Fruit fly (Drosophila melanogaster): Measurements from ENCODE around the gene RpL32.

Gene RpL32

DNA sequence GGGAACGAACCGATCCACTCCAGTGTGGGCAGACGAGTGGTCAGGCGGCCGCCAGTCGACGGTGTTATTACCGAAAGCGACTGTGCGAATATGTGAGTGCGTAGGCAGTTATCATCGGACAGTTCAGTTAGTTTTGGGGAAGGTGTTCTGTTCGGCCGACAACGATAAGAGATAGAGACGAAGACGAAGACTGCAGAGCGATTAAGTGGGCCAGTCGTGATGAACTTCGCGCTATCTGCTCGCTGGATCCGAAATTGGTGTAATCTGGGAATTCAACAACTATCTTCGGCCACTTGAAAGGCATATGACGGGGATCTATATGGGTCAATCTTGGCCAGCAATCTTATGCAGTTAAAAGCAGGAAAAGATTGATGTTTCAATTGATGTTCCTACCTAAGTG is 36.8 kb downstream of the RpL32 start, which contains the start of gene CG7912:
Gene CG7912, minus strand, starts transcription at position 17 of the 400 bp plus-strand sequence.
- no peak for TF ChIP-seq CG6854 (GFP tag; optimal IDR thresholded peaks at IDR 0.05)
- TF ChIP-seq dsx (GFP tag; optimal IDR thresholded peaks at IDR 0.05; ENCODE audit: poor library complexity, severe bottlenecking) = no peak
- TF ChIP-seq Hr4 (GFP tag; optimal IDR thresholded peaks at IDR 0.05) = no peak
- TF ChIP-seq spab (GFP tag; optimal IDR thresholded peaks at IDR 0.05) = no peak
- TF ChIP-seq fd85E (GFP tag; optimal IDR thresholded peaks at IDR 0.05) = no peak

DNA sequence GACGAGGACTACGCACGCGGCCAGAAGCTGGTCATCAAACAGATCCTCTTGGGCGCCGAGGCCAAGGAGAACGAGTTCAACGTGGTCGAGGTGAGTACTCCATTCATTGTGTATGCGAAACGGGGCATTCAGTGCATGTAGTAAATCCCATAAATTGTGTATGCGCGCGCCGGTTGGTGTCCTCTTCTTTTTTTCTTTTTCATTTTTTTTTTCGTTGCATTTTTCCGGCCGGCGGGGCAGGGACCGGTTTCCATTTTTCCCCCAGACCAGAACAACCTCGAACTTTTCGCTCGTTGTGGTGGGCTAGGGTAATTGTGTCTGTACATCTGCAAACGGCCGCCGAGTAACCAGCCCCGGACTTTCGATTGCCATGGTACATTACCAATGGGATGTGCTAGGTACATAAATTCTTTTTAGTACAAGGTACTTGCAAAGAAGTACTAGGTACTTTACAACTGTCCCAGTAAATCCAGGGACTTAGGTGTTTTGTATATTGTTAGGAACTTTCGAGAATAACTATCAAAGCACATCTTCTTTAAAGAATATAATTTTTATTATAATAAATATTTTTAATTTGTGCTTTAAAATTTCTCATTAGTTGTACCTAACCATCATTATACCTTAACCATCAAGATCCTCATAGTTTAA is 40.5 kb downstream of the RpL32 start:
- TF ChIP-seq fkh (GFP tag; optimal IDR thresholded peaks at IDR 0.05) = no peak
- no peak for TF ChIP-seq vri (GFP tag; optimal IDR thresholded peaks at IDR 0.05)
- TF ChIP-seq CG31627 (GFP tag; optimal IDR thresholded peaks at IDR 0.05) = no peak
- peak; percentile 51 for TF ChIP-seq CG10631 (GFP tag; optimal IDR thresholded peaks at IDR 0.05)
- TF ChIP-seq Ets96B (tag; optimal IDR thresholded peaks at IDR 0.05) = peak; percentile 49
- peak; percentile 87 for TF ChIP-seq eg (GFP tag; IDR thresholded peaks at IDR 0.05)
- TF ChIP-seq Hr4 (GFP tag; optimal IDR thresholded peaks at IDR 0.05) = no peak
- TF ChIP-seq CG1621 (tag; optimal IDR thresholded peaks at IDR 0.05) = peak; percentile 66
- TF ChIP-seq salr (GFP tag; optimal IDR thresholded peaks at IDR 0.05) = peak in 1 of 2 experiments; percentile 1
- TF ChIP-seq CG6854 (GFP tag; optimal IDR thresholded peaks at IDR 0.05) = no peak
- TF ChIP-seq CG8119 (GFP tag; IDR thresholded peaks at IDR 0.05) = peak; percentile 67
- TF ChIP-seq CG8632 (GFP tag; optimal IDR thresholded peaks at IDR 0.05) = no peak
- TF ChIP-seq CG7368 (GFP tag; optimal IDR thresholded peaks at IDR 0.05) = no peak
- TF ChIP-seq Sox14 (GFP tag; optimal IDR thresholded peaks at IDR 0.05) = no peak
- peak; percentile 62 for TF ChIP-seq Eip78C (GFP tag)
- TF ChIP-seq Ets21C (GFP tag; optimal IDR thresholded peaks at IDR 0.05) = no peak
- peak; percentile 10 for TF ChIP-seq CG3919 (GFP tag; optimal IDR thresholded peaks at IDR 0.05)
- TF ChIP-seq achi (GFP tag; optimal IDR thresholded peaks at IDR 0.05) = peak; percentile 12
- TF ChIP-seq dsx (GFP tag; optimal IDR thresholded peaks at IDR 0.05; ENCODE audit: poor library complexity, severe bottlenecking) = peak; percentile 16
- TF ChIP-seq CG16779 (tag; optimal IDR thresholded peaks at IDR 0.05) = peak; percentile 78
- peak; percentile 41; the same call in 1 of the 2 replicates for TF ChIP-seq CG15336 (GFP tag; IDR thresholded peaks at IDR 0.05)
- no peak for TF ChIP-seq svp (GFP tag)
- peak; percentile 47 for TF ChIP-seq CG32006 (GFP tag; optimal IDR thresholded peaks at IDR 0.05)
- no peak for TF ChIP-seq Met (GFP tag; optimal IDR thresholded peaks at IDR 0.05)
- peak; percentile 12; the same call in 1 of the 2 replicates for TF ChIP-seq CG11294 (GFP tag; IDR thresholded peaks at IDR 0.05)
- no peak for TF ChIP-seq CG11762 (GFP tag; optimal IDR thresholded peaks at IDR 0.05; ENCODE audit: insufficient read depth)
- peak; percentile 77 for TF ChIP-seq CG6808 (GFP tag; optimal IDR thresholded peaks at IDR 0.05)
- peak; percentile 81 to 85 for TF ChIP-seq ss (GFP tag; optimal IDR thresholded peaks at IDR 0.05)
- peak; percentile 24 for TF ChIP-seq CG3032 (tag; optimal IDR thresholded peaks at IDR 0.05)
- TF ChIP-seq spab (GFP tag; optimal IDR thresholded peaks at IDR 0.05) = peak; percentile 58
- TF ChIP-seq CG6163 (GFP tag; IDR thresholded peaks at IDR 0.05) = peak; percentile 84
- TF ChIP-seq cyc (GFP tag; optimal IDR thresholded peaks at IDR 0.05) = no peak
- peak; percentile 41 for TF ChIP-seq Eip75B (GFP tag; optimal IDR thresholded peaks at IDR 0.05)
- TF ChIP-seq CG9139 (GFP tag; optimal IDR thresholded peaks at IDR 0.05) = peak; percentile 75
- TF ChIP-seq net (GFP tag; optimal IDR thresholded peaks at IDR 0.05) = no peak
- peak; percentile 63 for TF ChIP-seq Lpt (GFP tag; optimal IDR thresholded peaks at IDR 0.05)

DNA sequence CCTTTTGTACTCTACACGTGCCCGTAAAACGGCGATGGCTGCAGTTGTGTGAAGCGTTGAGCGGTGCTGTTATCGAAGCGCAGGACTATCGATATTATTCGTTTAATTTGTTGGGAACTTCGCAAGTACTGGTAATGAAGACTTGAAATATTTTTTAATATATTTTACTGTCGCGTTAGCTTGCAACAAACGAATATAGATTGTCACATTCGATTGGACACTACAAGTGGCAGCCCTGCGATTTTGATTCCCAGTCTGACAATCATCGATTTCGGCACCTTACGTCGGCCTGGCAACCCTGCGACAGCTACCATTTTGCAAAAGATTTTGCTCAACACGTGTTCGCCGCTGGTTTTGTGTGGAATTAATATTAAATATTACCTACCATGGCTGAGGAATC is 41.3 kb downstream of the RpL32 start, which contains the start of the genes Nlp and Nph:
Gene Nlp, plus strand, starts transcription at position 138 of the 400 bp plus-strand sequence.
Gene Nph, minus strand, starts transcription at position 214 of the 400 bp plus-strand sequence.
- no peak for TF ChIP-seq Smox (GFP tag; optimal IDR thresholded peaks at IDR 0.05)
- no peak for TF ChIP-seq Ets21C (GFP tag; optimal IDR thresholded peaks at IDR 0.05)
- no peak for TF ChIP-seq pdm3 (GFP tag; optimal IDR thresholded peaks at IDR 0.05)
- no peak for TF ChIP-seq CG11294 (GFP tag; IDR thresholded peaks at IDR 0.05)
- no peak for TF ChIP-seq fd59A (GFP tag; optimal IDR thresholded peaks at IDR 0.05)
- TF ChIP-seq CG8119 (GFP tag; IDR thresholded peaks at IDR 0.05) = no peak
- TF ChIP-seq CG3919 (GFP tag; optimal IDR thresholded peaks at IDR 0.05) = peak; percentile 20
- TF ChIP-seq cyc (GFP tag; optimal IDR thresholded peaks at IDR 0.05) = peak; percentile 17
- TF ChIP-seq Blimp-1 (GFP tag; optimal IDR thresholded peaks at IDR 0.05) = no peak
- peak; percentile 63 for TF ChIP-seq CG1621 (tag; optimal IDR thresholded peaks at IDR 0.05)
- TF ChIP-seq CG31627 (GFP tag; optimal IDR thresholded peaks at IDR 0.05) = peak; percentile 13
- TF ChIP-seq Eip75B (GFP tag; optimal IDR thresholded peaks at IDR 0.05) = no peak
- no peak for TF ChIP-seq OdsH (GFP tag; optimal IDR thresholded peaks at IDR 0.05)
- TF ChIP-seq esn (GFP tag; optimal IDR thresholded peaks at IDR 0.05) = peak; percentile 34
- no peak for TF ChIP-seq dac (GFP tag; optimal IDR thresholded peaks at IDR 0.05)
- TF ChIP-seq Eip78C (GFP tag) = peak; percentile 44
- peak; percentile 22 for TF ChIP-seq lz (GFP tag; optimal IDR thresholded peaks at IDR 0.05)
- peak; percentile 27 for TF ChIP-seq Hr39 (GFP tag; optimal IDR thresholded peaks at IDR 0.05)
- peak; percentile 62 for TF ChIP-seq Sox14 (GFP tag; optimal IDR thresholded peaks at IDR 0.05)
- peak; percentile 12 for TF ChIP-seq topi (GFP tag; optimal IDR thresholded peaks at IDR 0.05)
- TF ChIP-seq CG3032 (tag; optimal IDR thresholded peaks at IDR 0.05) = peak; percentile 4
- no peak for TF ChIP-seq fkh (GFP tag; optimal IDR thresholded peaks at IDR 0.05)
